Worm (Caenorhabditis elegans): ENCODE measurements around the gene ZK637.4.

The ZK637.4 gene

DNA sequence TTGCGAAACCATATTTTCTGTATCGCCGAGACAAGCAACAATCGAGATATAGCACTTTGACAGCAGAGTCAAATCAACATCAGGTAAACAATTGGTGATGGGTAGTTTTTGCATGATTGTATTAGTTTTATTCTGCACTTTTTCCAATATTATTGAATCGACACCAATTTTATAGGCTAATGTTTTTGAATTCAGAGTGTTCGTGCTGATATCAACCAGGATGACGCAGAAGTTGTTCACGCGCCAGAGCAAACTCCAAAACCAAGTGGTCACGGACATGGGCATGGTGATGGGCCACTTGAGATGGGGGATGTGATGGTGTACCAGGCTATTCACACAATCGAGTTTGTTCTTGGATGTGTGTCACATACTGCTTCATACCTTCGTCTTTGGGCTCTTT is 16.6 kb downstream of the ZK637.4 start:
- TF ChIP-seq ceh-22 (tag; optimal IDR thresholded peaks at IDR 0.05) (no peak), dve-1 (tag; optimal IDR thresholded peaks at IDR 0.05) (no peak), zip-5 (tag; optimal IDR thresholded peaks at IDR 0.05) (no peak), ceh-19 (GFP tag; optimal IDR thresholded peaks at IDR 0.05) (no peak), syd-9 (tag; optimal IDR thresholded peaks at IDR 0.05) (no peak), ama-1 (optimal IDR thresholded peaks at IDR 0.05) (no peak), sox-2 (GFP tag; IDR thresholded peaks at IDR 0.05) (no peak), sox-4 (tag; optimal IDR thresholded peaks at IDR 0.05) (no peak), elt-4 (tag; optimal IDR thresholded peaks at IDR 0.05) (no peak), nhr-232 (tag; optimal IDR thresholded peaks at IDR 0.05) (no peak), elt-2 (tag; optimal IDR thresholded peaks at IDR 0.05) (no peak), unc-86 (tag; optimal IDR thresholded peaks at IDR 0.05) (no peak), fkh-6 (tag; optimal IDR thresholded peaks at IDR 0.05) (no peak), hlh-15 (tag; optimal IDR thresholded peaks at IDR 0.05) (no peak), odd-2 (tag; optimal IDR thresholded peaks at IDR 0.05) (no peak), ttx-3 (tag; optimal IDR thresholded peaks at IDR 0.05) (no peak), npax-4 (tag; optimal IDR thresholded peaks at IDR 0.05) (no peak), madf-2 (tag; optimal IDR thresholded peaks at IDR 0.05) (no peak), mec-3 (tag; optimal IDR thresholded peaks at IDR 0.05; ENCODE audit: borderline replicate concordance) (no peak), fax-1 (tag; optimal IDR thresholded peaks at IDR 0.05) (no peak)

DNA sequence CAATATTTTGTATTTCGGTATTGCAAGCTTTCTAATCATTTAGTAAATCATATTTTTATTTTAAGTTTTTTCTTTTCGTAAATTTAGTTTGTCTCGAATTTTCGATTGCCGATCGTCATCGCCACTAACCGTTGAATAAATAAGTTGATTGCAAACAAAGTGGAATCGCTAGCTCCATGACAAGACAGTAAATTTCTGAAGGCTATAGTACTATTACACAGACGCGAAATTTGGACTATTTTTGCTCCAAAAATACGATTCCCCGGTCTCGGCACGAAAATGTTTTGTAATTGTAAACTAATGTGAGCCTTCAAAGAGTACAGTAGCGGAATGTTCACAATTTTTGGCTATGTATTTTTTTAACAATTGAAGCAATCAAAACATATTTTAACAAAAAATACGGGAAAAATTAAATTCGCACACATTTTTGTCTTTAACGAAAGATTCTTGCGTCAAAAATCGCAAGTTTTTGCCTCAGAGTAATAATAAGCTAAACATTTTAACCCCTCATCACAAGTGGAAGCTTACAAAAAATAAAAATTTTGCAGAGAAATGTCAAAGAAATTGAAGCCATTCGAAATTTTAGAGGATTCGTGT is 18.1 kb downstream of the ZK637.4 start, which contains the start of gene tpk-1:
Gene tpk-1, plus strand, starts transcription at position 547 of the 597 bp plus-strand sequence.
- TF ChIP-seq che-1 (tag; optimal IDR thresholded peaks at IDR 0.05): no peak

DNA sequence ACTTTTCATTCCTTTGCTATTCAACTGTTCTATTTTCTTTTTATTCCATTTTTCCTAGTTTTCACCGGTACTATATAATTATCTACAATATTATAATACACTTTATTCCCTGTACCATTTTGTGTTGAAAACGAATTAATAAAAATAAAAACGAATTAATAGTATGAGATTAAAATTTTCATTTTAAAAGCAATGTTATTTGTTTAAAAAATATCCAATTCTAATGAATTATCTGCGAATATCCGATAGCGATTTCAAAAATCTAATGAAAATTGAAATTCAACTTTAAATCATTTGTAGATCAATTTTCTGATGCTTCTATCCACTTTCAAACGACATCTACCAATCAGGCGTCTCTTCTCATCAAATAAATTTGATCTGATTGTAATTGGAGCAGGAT is 19.9 kb downstream of the ZK637.4 start, which contains the start of gene trxr-2:
Gene trxr-2, plus strand, starts transcription at position 301 of the 400 bp plus-strand sequence.
- TF ChIP-seq hlh-6 (tag; optimal IDR thresholded peaks at IDR 0.05) (no peak), C08G9.2 (tag; optimal IDR thresholded peaks at IDR 0.05) (no peak), ztf-16 (tag; optimal IDR thresholded peaks at IDR 0.05) (no peak)

DNA sequence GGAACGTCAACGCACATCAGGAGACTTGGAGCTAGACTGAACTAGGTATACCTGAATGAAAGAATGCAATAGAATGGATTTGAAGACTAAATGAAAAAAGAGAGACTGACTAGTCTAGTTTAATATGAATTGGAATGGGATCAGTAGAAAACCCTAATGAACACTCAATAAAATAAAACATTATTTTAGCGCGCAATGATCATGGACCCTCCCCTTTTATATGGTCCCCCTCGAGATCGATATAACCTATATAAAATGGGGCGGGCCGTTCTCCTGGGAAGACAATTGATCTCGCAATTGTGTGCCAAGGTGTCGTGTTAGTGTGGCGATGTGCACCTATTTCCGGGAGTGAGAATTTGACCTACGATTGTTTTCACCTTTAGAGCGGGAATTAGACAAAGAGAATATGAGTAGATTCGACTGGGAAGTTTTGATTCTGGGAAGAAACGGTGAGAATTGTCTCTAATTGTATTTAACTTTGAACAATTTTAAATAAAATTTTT is 24.4 kb downstream of the ZK637.4 start, which contains the start of gene cdc-25.3:
Gene cdc-25.3, minus strand, starts transcription at position 51 of the 503 bp plus-strand sequence.
- TF ChIP-seq pax-1 (tag; optimal IDR thresholded peaks at IDR 0.05) (no peak), syd-9 (tag; optimal IDR thresholded peaks at IDR 0.05) (no peak), ceh-6 (GFP tag; optimal IDR thresholded peaks at IDR 0.05) (no peak), ceh-24 (tag; optimal IDR thresholded peaks at IDR 0.05) (no peak), zip-5 (tag; optimal IDR thresholded peaks at IDR 0.05) (no peak), unc-55 (GFP tag; optimal IDR thresholded peaks at IDR 0.05) (no peak), Y22D7AL.16 (tag; optimal IDR thresholded peaks at IDR 0.05) (no peak), nfya-1 (tag; optimal IDR thresholded peaks at IDR 0.05) (no peak), ceh-45 (GFP tag; IDR thresholded peaks at IDR 0.05) (no peak), sox-2 (GFP tag; IDR thresholded peaks at IDR 0.05) (no peak), pat-9 (tag; optimal IDR thresholded peaks at IDR 0.05) (no peak), elt-4 (tag; optimal IDR thresholded peaks at IDR 0.05) (no peak), dmd-4 (tag; optimal IDR thresholded peaks at IDR 0.05; ENCODE audit: borderline replicate concordance) (no peak), ahr-1 (tag; optimal IDR thresholded peaks at IDR 0.05) (no peak), madf-2 (tag; optimal IDR thresholded peaks at IDR 0.05) (no peak), unc-42 (tag; optimal IDR thresholded peaks at IDR 0.05) (no peak)

DNA sequence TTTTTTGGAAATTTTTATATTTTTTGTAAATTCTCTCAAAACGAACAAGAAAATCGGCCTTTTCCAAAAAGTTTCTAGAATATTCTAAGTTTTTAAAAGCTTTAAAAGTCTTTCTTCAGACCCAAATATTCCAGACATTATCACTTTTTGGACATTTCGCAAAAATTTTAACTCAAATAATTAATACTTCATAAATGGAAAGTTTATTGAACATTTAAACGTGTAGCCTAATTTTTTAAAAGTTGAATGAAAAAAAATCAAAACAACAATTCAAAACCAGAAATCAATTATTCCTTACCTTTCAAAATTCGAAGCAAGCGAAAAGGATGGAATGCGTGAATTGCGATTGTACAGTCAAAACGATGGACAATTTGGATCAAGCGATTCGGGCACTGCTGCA is 26.2 kb downstream of the ZK637.4 start, which contains the start of gene ZK637.15:
Gene ZK637.15, plus strand, starts transcription at position 301 of the 400 bp plus-strand sequence.
- no peak for TF ChIP-seq C08G9.2 (tag; optimal IDR thresholded peaks at IDR 0.05)
- TF ChIP-seq eyg-1 (tag; optimal IDR thresholded peaks at IDR 0.05): no peak
- TF ChIP-seq hlh-13 (GFP tag; optimal IDR thresholded peaks at IDR 0.05): no peak
- no peak for TF ChIP-seq tbx-2 (tag; optimal IDR thresholded peaks at IDR 0.05)
- no peak for TF ChIP-seq pha-2 (tag; optimal IDR thresholded peaks at IDR 0.05)
- no peak for TF ChIP-seq ceh-14 (tag; optimal IDR thresholded peaks at IDR 0.05)
